Worm (Caenorhabditis elegans): Measurements from ENCODE around the gene aagr-2.

The aagr-2 gene

ce11 chrII:4966576-4966975 lies 41.5 kb upstream of the aagr-2 start:
- TF ChIP-seq ceh-100 (GFP tag; IDR thresholded peaks at IDR 0.05) (no peak), T07F8.4 (tag; optimal IDR thresholded peaks at IDR 0.05) (no peak), C06A6.2 (GFP tag; conservative IDR thresholded peaks at IDR 0.05) (no peak), unc-130 (GFP tag; optimal IDR thresholded peaks at IDR 0.05) (no peak)

DNA sequence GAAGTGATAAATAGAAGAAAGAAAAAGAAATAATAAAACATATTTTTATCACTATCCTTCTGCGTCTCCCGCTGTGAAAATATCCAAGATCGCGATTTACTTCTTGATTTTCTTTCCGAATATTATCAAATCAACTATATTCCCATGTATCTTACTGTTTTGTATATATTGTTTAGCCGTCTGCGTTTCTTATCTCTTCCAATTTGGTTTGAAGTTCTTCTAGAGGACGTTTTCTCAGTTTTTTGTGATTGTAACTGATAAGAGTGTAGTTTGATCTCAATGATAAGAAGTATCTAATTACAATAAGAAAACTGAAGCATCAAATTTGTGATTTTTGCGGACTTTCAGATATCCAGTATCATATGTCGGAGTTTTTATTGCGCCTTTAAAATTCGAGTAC lies 35.6 kb upstream of the aagr-2 start:
- TF ChIP-seq F10E7.11 (tag; optimal IDR thresholded peaks at IDR 0.05) (no peak), nhr-80 (tag; optimal IDR thresholded peaks at IDR 0.05) (peak; percentile 45)

ce11 chrII:4959719-4960118 lies 34.7 kb upstream of the aagr-2 start, which contains the start of gene ulp-2:
ulp-2 (minus strand) TSS chrII:4959876.
- TF ChIP-seq ceh-27 (GFP tag; optimal IDR thresholded peaks at IDR 0.05) = no peak
- peak; percentile 15; the same call in 1 of the 2 replicates for TF ChIP-seq hmg-1.2 (GFP tag; IDR thresholded peaks at IDR 0.05)

DNA sequence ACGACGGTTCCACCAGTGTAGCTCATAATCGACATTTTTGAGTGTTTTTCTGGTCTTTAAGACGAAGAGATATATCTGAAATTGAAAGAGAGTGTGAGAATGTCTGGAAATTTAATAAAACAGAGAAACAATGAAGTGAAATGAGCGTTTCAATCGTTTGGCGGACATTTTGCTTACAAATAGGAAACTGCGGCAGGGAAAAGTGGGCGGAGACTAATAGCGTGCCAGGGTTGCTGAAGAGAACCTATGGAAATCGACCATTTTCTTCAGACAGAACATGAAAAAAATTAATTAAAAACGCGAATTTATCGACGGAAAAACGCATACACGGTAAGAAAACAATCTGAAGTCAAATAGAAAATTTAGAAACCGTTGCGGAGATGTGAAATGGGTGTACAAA lies 30.3 kb upstream of the aagr-2 start, which contains the start of gene pbs-3:
pbs-3 (minus strand) TSS at position 75 of the 400 bp plus-strand sequence.
- TF ChIP-seq tlf-1 (GFP tag; optimal IDR thresholded peaks at IDR 0.05) (no peak), ztf-6 (GFP tag; IDR thresholded peaks at IDR 0.05) (no peak), F52B5.7 (tag; optimal IDR thresholded peaks at IDR 0.05) (no peak), akir-1 (GFP tag; optimal IDR thresholded peaks at IDR 0.05) (no peak), B0019.2 (GFP tag; conservative IDR thresholded peaks at IDR 0.05) (no peak), Y53F4B.3 (GFP tag; IDR thresholded peaks at IDR 0.05) (no peak), ceh-27 (GFP tag; optimal IDR thresholded peaks at IDR 0.05) (peak; percentile 25), pha-4 (tag; optimal IDR thresholded peaks at IDR 0.05) (peak; percentile 13), ama-1 (optimal IDR thresholded peaks at IDR 0.05) (no peak), ama-1 (GFP tag; optimal IDR thresholded peaks at IDR 0.05) (no peak), chd-7 (tag; optimal IDR thresholded peaks at IDR 0.05) (no peak), aptf-2 (GFP tag; conservative IDR thresholded peaks at IDR 0.05) (0 out of 2 replicates have a peak, but pooled peaks have one; percentile 44), K12H6.12 (tag; optimal IDR thresholded peaks at IDR 0.05) (peak; percentile 19), ceh-100 (GFP tag; IDR thresholded peaks at IDR 0.05) (peak; percentile 93), unc-130 (GFP tag; optimal IDR thresholded peaks at IDR 0.05) (peak; percentile 9), snpc-1.3 (tag; optimal IDR thresholded peaks at IDR 0.05; ENCODE audit: insufficient read depth) (peak; percentile 34), egrh-3 (GFP tag; IDR thresholded peaks at IDR 0.05) (no peak), mxl-1 (tag; optimal IDR thresholded peaks at IDR 0.05) (no peak), rcor-1 (GFP tag; IDR thresholded peaks at IDR 0.05) (peak; percentile 33; the same call in 1 of the 2 replicates), mcd-1 (GFP tag; IDR thresholded peaks at IDR 0.05) (peak; percentile 64), nfya-1 (tag; optimal IDR thresholded peaks at IDR 0.05; ENCODE audit: borderline replicate concordance, insufficient read depth) (no peak), dpl-1 (GFP tag; optimal IDR thresholded peaks at IDR 0.05) (peak; percentile 7), dpff-1 (tag; optimal IDR thresholded peaks at IDR 0.05) (no peak), D2030.7 (GFP tag; IDR thresholded peaks at IDR 0.05) (peak; percentile 61), zim-3 (tag; optimal IDR thresholded peaks at IDR 0.05) (no peak), sdz-38 (tag; optimal IDR thresholded peaks at IDR 0.05) (no peak), die-1 (tag; optimal IDR thresholded peaks at IDR 0.05) (no peak), mes-4 (tag; optimal IDR thresholded peaks at IDR 0.05) (no peak), Y67H2A.10 (GFP tag; conservative IDR thresholded peaks at IDR 0.05) (no peak), dox-1 (GFP tag; IDR thresholded peaks at IDR 0.05) (peak; percentile 53; the same call in 1 of the 2 replicates), nhr-80 (tag; optimal IDR thresholded peaks at IDR 0.05) (peak; percentile 44), lin-26 (GFP tag; IDR thresholded peaks at IDR 0.05) (no peak), hsf-1 (GFP tag; IDR thresholded peaks at IDR 0.05) (no peak), nhr-27 (tag; optimal IDR thresholded peaks at IDR 0.05) (no peak), athp-1 (tag; optimal IDR thresholded peaks at IDR 0.05) (no peak), attf-5 (GFP tag; optimal IDR thresholded peaks at IDR 0.05) (peak; percentile 81), hmg-1.2 (GFP tag; IDR thresholded peaks at IDR 0.05) (peak; percentile 5; the same call in 1 of the 2 replicates), F23B12.7 (tag; optimal IDR thresholded peaks at IDR 0.05; ENCODE audit: insufficient read depth) (peak; percentile 85), attf-3 (GFP tag; conservative IDR thresholded peaks at IDR 0.05) (0 out of 2 replicates have a peak, but pooled peaks have one; percentile 47), F22D6.2 (tag; optimal IDR thresholded peaks at IDR 0.05) (no peak)

Data from whole organism, young adult.